Fruit fly (Drosophila melanogaster) ovary, adult (tissue): Measurements from ENCODE around the gene fit.

Experiments
- CG17801 ChIP-seq: fragments of 200-800 bp; optimal IDR thresholded peaks from 2 replicates; lab custom pipeline; 2019; ENCODE audit warnings: missing biosample characterization, mild to moderate bottlenecking, missing genetic modification characterization, moderate library complexity; ENCODE audit not compliant: partially characterized antibody

The fit gene

dm6 chr3R:21843665-21844064, 40.6 kb downstream of the fit start, which contains the start of gene Gr93b:
Gene Gr93b (minus strand): TSS chr3R:21843765.
- TF ChIP-seq CG17801 (GFP tag; lab: Kevin White, UChicago), result no peak

dm6 chr3R:21841474-21842376, 42.5 kb downstream of the fit start:
- no peak for TF ChIP-seq CG17801 (GFP tag; lab: Kevin White, UChicago)

dm6 chr3R:21840432-21840831, 43.8 kb downstream of the fit start:
- no peak for TF ChIP-seq CG17801 (GFP tag; lab: Kevin White, UChicago)

dm6 chr3R:21839636-21840035, 44.6 kb downstream of the fit start:
- peak; percentile 92 for TF ChIP-seq CG17801 (GFP tag; lab: Kevin White, UChicago)

dm6 chr3R:21838505-21838956, 45.7 kb downstream of the fit start:
- TF ChIP-seq CG17801 (GFP tag; lab: Kevin White, UChicago), result no peak

DNA sequence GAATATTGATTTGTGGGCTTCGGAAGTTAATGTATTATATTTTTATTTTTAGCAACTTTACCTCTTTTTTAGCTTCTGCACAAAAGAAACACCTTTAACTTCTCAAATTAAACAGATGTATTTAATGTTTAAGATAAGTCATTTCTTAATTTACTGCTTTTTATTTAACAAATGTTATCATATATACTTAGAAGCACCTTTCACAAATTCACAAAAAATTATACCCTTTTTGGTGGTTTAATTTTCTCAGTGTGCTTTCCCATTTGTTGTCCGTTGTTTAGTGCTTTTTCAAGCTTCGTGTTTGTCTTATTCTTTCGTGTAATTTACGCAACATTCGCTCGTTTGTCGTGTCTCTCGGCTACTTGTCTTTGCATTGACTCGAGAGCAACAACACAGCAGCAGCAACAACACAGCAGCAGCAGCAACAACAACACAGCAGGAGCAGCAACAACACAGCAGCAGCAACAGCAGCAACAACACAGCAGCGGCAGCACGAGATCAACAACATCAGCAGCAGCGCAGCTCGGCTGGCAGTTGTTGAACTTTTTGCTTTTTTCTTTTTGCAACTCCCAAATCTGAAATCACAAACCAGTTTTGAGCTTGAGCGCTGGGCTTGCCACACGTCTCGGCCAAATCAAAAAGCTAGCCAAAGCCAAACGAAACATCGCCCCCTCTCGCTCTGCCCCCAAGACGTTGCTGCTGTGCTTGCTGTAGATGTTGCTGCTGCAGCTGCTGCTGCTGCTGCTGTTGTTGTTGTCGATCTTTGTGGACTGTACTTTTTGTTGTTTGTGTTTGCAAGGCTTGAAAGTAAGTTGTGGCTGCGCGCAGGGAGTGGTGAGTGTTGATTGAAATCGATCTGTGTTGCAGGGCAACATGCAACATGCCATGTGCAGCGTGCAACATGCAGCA, 46.9 kb downstream of the fit start:
- TF ChIP-seq CG17801 (GFP tag; lab: Kevin White, UChicago), result no peak

DNA sequence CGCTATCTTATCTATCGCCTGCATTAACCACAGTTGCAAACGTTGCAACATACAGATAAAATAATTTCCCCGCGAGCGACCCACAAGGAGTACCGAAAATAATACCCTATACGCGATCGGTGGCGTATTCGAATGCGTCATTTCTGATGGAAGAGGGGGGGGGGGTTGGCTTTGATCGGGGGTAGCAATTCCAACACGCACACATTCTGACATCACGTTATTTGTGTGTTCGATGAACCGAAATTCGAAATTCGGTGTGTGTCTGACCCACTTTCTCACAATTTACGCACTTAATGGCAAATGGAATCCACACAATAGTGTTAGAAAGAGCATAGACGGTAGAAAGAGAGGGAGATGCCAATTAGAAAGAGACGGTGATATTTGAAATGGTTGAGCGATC, 47.6 kb downstream of the fit start:
- TF ChIP-seq CG17801 (GFP tag; lab: Kevin White, UChicago), result no peak

DNA sequence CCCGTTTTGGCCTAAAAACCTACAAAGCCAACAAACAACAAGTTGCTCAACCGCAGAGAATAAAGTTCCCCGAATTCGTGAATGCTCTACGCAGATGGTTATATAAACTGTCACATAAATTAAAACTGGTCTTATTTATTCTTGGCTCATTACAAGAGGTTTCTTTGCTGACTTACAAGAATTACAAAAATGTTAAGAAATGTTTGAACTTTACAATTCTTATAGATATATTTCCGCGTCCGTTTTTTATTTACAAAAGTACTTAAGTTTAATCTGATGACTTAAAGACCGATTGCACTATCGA, 48.1 kb downstream of the fit start:
- no peak for TF ChIP-seq CG17801 (GFP tag; lab: Kevin White, UChicago)

DNA sequence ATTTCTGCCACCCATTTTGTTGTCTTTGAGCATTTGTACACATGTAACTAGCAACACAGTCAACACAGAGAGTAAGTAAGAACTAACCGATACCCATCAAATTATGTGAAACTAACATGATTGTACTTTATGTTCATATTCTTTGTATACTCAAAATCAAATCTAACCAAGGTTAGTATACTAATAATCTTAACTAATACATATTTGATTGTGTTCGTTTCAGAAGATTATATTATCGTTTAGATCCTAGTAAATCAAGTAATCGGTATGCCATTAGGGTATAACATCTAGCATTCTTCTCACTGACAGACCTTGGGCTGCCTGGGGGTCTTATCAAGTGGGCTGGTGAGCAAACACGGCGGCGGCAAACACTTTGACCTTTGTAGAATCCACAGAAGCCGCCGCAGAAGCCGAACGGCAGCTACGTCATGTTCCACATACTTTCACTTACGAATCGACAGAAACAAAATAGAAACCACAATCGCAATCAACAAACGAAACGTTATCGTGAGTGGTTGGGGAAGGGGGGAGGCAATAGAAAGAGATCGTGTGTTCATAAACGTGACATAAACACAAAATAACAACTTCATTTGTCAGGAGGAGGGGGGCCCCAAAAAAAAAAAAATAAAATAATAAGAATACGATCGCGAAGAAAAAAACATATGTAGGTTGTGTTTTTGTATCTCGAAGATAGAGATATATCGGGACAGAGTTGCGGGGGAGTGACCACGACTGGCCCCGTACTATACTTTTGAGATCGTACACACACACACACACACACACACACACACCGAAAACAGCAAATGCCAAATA, 48.7 kb downstream of the fit start:
- TF ChIP-seq CG17801 (GFP tag; lab: Kevin White, UChicago), result no peak

DNA sequence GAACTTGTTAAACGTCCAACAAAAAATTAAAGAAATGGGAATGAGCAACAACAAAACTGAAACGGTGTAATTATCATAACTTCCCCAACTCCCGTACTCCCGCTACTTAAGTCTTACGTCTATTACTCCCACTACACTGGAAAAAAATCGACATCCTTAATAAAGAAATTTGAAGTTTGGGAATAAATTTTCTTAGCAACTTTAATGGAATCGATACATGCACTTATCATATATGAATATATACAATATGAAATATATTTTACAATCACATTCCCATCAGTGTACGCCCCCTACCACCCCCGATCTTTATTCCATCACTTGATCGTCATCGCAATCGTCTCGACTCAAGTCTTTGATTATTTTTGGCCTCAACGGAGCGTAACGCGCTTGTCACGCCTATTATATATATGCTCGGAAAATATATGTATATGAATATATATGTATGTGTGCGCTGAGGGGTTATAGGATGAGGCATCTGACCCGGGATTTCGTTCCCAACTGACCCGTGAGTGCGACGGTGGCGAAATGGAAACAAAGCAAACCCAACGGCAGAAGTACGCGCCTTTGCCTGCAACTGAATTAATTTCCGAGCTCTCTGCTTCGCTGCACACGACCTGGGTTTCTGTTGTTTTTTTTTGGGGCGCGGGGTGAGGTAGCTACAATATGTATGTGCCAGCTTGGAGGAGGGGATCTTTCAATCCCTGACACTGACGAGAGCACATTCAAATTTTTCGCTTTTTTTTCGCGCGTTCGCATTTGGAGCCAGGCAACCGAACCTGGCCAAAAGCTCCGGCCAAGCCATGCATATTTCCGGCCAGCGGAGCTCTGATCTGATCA, 49.8 kb downstream of the fit start:
- TF ChIP-seq CG17801 (GFP tag; lab: Kevin White, UChicago), result no peak
